Worm (Caenorhabditis elegans): ENCODE measurements around the gene iars-1.

iars-1 gene

DNA sequence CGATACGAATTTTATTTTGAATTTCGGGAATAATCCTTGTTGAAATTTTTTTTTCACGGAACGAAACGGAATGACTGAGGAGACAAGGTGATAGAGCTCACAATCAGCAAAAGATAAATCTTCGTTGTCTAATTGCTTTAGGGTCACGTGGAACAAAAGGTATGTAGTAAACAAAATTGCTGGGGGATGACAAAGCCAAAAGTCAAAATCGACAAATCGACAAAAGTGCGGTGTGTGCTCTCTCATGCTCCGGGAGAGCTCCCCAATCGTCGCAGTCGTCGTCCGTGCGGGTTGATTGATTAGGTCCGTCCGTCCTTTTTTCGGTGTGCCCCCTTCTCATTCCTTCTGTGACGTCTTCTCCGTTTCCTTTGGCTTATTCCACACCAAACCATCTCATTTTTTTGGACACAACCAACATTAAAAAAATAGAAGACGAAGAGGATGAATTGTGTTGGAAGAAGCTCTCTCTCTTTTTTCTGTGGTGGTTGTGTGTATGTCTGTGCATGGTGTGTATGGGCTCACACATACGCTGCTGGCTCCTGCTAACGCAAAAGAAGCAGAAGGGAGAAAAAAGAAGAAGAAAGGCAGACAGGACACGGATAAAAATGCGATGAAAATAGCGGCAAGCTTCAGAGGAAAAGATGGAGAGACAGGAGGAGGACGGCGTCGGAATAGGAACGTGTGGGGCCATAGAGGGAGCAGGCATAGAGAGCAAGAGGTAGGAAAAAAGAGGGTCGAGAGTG lies 26.6 kb upstream of the iars-1 start (continued):
- TF ChIP-seq lir-3 (tag; optimal IDR thresholded peaks at IDR 0.05; ENCODE audit: poor library complexity) (no peak), ztf-4 (tag; optimal IDR thresholded peaks at IDR 0.05) (no peak), lin-13 (GFP tag; optimal IDR thresholded peaks at IDR 0.05) (no peak), efl-1 (optimal IDR thresholded peaks at IDR 0.05) (no peak), efl-1 (GFP tag; optimal IDR thresholded peaks at IDR 0.05 in 1 of 2) (no peak), fos-1 (tag; optimal IDR thresholded peaks at IDR 0.05) (no peak), hlh-17 (GFP tag; optimal IDR thresholded peaks at IDR 0.05; ENCODE audit: borderline replicate concordance) (no peak), xbp-1 (tag; optimal IDR thresholded peaks at IDR 0.05) (no peak)

DNA sequence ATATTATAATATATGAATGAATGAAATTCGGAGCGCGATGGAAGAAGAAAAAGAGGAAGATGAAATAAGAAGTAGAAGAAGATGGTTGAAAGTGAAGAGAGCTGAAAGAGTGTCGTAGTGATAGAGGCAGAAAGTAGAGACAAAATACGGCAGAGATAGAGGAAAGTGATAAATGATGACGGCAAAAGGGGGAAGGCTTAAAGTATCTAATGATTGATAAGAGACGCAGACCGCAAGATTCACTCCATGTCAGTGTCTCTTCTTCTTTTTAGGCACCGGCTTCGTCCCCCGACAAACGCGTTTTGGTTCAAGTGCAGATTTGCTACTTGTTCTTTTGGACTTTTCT lies 26.1 kb upstream of the iars-1 start:
- no peak for TF ChIP-seq ets-5 (GFP tag; IDR thresholded peaks at IDR 0.05)
- no peak for TF ChIP-seq lin-15B (tag; optimal IDR thresholded peaks at IDR 0.05)
- TF ChIP-seq dpl-1 (GFP tag; optimal IDR thresholded peaks at IDR 0.05): peak in 1 of 3 experiments; percentile 5
- TF ChIP-seq nhr-84 (tag; optimal IDR thresholded peaks at IDR 0.05): no peak
- no peak for TF ChIP-seq nhr-76 (tag; optimal IDR thresholded peaks at IDR 0.05)
- peak; percentile 71 for TF ChIP-seq nhr-20 (tag; optimal IDR thresholded peaks at IDR 0.05)
- no peak for TF ChIP-seq unc-30 (tag; optimal IDR thresholded peaks at IDR 0.05)
- TF ChIP-seq hlh-4 (tag; optimal IDR thresholded peaks at IDR 0.05): no peak
- peak; percentile 51 for TF ChIP-seq skn-1 (tag; optimal IDR thresholded peaks at IDR 0.05)
- TF ChIP-seq ztf-4 (tag; optimal IDR thresholded peaks at IDR 0.05): no peak
- no peak for TF ChIP-seq nhr-12 (tag; optimal IDR thresholded peaks at IDR 0.05)
- TF ChIP-seq lin-13 (GFP tag; optimal IDR thresholded peaks at IDR 0.05): peak; percentile 8
- peak; percentile 78 for TF ChIP-seq pax-3 (tag; optimal IDR thresholded peaks at IDR 0.05)
- no peak for TF ChIP-seq isw-1 (GFP tag; IDR thresholded peaks at IDR 0.05)
- no peak for TF ChIP-seq ama-1 (optimal IDR thresholded peaks at IDR 0.05)
- no peak for TF ChIP-seq unc-98 (GFP tag; IDR thresholded peaks at IDR 0.05)
- TF ChIP-seq tbx-2 (tag; optimal IDR thresholded peaks at IDR 0.05): peak; percentile 9
- TF ChIP-seq alr-1 (tag; optimal IDR thresholded peaks at IDR 0.05; ENCODE audit: borderline replicate concordance): no peak
- no peak for TF ChIP-seq tlp-1 (tag; optimal IDR thresholded peaks at IDR 0.05)
- TF ChIP-seq pag-3 (tag; optimal IDR thresholded peaks at IDR 0.05; ENCODE audit: borderline replicate concordance, insufficient read depth): no peak
- peak; percentile 2 for TF ChIP-seq sup-37 (GFP tag; optimal IDR thresholded peaks at IDR 0.05)
- TF ChIP-seq fos-1 (tag; optimal IDR thresholded peaks at IDR 0.05): peak; percentile 63
- TF ChIP-seq aha-1 (tag; optimal IDR thresholded peaks at IDR 0.05): no peak
- TF ChIP-seq F16B12.6 (tag; optimal IDR thresholded peaks at IDR 0.05): no peak
- no peak for TF ChIP-seq fkh-10 (GFP tag; optimal IDR thresholded peaks at IDR 0.05)
- TF ChIP-seq unc-62 (GFP tag; optimal IDR thresholded peaks at IDR 0.05): no peak
- peak; percentile 41 for TF ChIP-seq nhr-11 (tag; optimal IDR thresholded peaks at IDR 0.05)
- TF ChIP-seq hpl-2 (GFP tag; optimal IDR thresholded peaks at IDR 0.05): peak; percentile 15
- no peak for TF ChIP-seq efl-3 (GFP tag; optimal IDR thresholded peaks at IDR 0.05)
- peak; percentile 67 for TF ChIP-seq lin-39 (tag; optimal IDR thresholded peaks at IDR 0.05)
- peak; percentile 28 to 33 for TF ChIP-seq efl-1 (optimal IDR thresholded peaks at IDR 0.05)
- peak in 1 of 2 experiments; percentile 93 for TF ChIP-seq efl-1 (GFP tag; optimal IDR thresholded peaks at IDR 0.05 in 1 of 2)
- peak in 1 of 3 experiments; percentile 40 for TF ChIP-seq ceh-82 (tag; optimal IDR thresholded peaks at IDR 0.05)
- no peak for TF ChIP-seq ceh-90 (tag; optimal IDR thresholded peaks at IDR 0.05)
- peak in 1 of 2 experiments; percentile 45 for TF ChIP-seq mdl-1 (tag; optimal IDR thresholded peaks at IDR 0.05)
- no peak for TF ChIP-seq sptf-1 (tag; optimal IDR thresholded peaks at IDR 0.05)
- peak; percentile 64 for TF ChIP-seq swsn-7 (tag; optimal IDR thresholded peaks at IDR 0.05)
- no peak for TF ChIP-seq nhr-28 (tag; optimal IDR thresholded peaks at IDR 0.05)
- peak; percentile 80 for TF ChIP-seq lin-14 (GFP tag; optimal IDR thresholded peaks at IDR 0.05)
- peak; percentile 58 for TF ChIP-seq nhr-90 (tag; optimal IDR thresholded peaks at IDR 0.05; ENCODE audit: poor library complexity)
- peak; percentile 91 for TF ChIP-seq elt-2 (tag; optimal IDR thresholded peaks at IDR 0.05)
- no peak for TF ChIP-seq ceh-88 (GFP tag; IDR thresholded peaks at IDR 0.05)
- TF ChIP-seq fkh-4 (tag; optimal IDR thresholded peaks at IDR 0.05; ENCODE audit: borderline replicate concordance): no peak
- TF ChIP-seq hlh-17 (GFP tag; optimal IDR thresholded peaks at IDR 0.05; ENCODE audit: borderline replicate concordance): no peak
- TF ChIP-seq pqm-1 (tag; optimal IDR thresholded peaks at IDR 0.05): no peak
- no peak for TF ChIP-seq ces-1 (GFP tag; optimal IDR thresholded peaks at IDR 0.05)
- peak; percentile 46 for TF ChIP-seq C16A3.4 (tag; optimal IDR thresholded peaks at IDR 0.05)

All from whole organism, L1 larva.